Worm (Caenorhabditis elegans) whole organism, L3 larva: ENCODE results near the gene catp-6.

Source experiments
- R02D3.7 ChIP-seq: fragments of 150-350 bp; optimal IDR thresholded peaks from 2 replicates; lab custom pipeline; 2014; ENCODE audit warnings: missing biosample characterization, missing genetic modification characterization
- ZK546.5 ChIP-seq: sonication (generic microtip); optimal IDR thresholded peaks from 2 replicates; lab custom pipeline; 2017; ENCODE audit warnings: missing biosample characterization, missing genetic modification characterization
- aly-2 ChIP-seq: fragments of 150-350 bp; optimal IDR thresholded peaks from 2 replicates; lab custom pipeline; 2014; ENCODE audit warnings: missing biosample characterization, missing genetic modification characterization
- ama-1 ChIP-seq: fragments of 150-350 bp; optimal IDR thresholded peaks from 2 replicates; lab custom pipeline; 2018
- ceh-16 ChIP-seq: sonication (generic microtip); optimal IDR thresholded peaks from 2 replicates; lab custom pipeline; 2017; ENCODE audit warnings: missing biosample characterization, missing genetic modification characterization
- ceh-28 ChIP-seq: fragments of 150-350 bp; optimal IDR thresholded peaks from 2 replicates; lab custom pipeline; 2014; ENCODE audit warnings: missing biosample characterization, missing genetic modification reagents, missing genetic modification characterization
- ceh-82 ChIP-seq: fragments of 150-350 bp; optimal IDR thresholded peaks from 2 replicates; lab custom pipeline; 2014; ENCODE audit warnings: missing biosample characterization, missing genetic modification characterization
- ceh-9 ChIP-seq: sonication (generic microtip); optimal IDR thresholded peaks from 2 replicates; lab custom pipeline; 2018; ENCODE audit warnings: missing biosample characterization, missing genetic modification characterization
- daf-12 ChIP-seq: fragments of 150-350 bp; optimal IDR thresholded peaks from 2 replicates; lab custom pipeline; 2014; ENCODE audit warnings: missing biosample characterization, missing genetic modification reagents, missing genetic modification characterization
- egl-5 ChIP-seq: fragments of 150-350 bp; optimal IDR thresholded peaks from 2 replicates; lab custom pipeline; 2017; ENCODE audit warnings: missing biosample characterization, missing genetic modification reagents, missing genetic modification characterization, inconsistent platforms
- elt-1 ChIP-seq: fragments of 150-350 bp; optimal IDR thresholded peaks from 2 replicates; lab custom pipeline; 2014; ENCODE audit warnings: missing biosample characterization, missing genetic modification characterization
- elt-2 ChIP-seq: sonication (generic microtip); optimal IDR thresholded peaks from 2 replicates; lab custom pipeline; 2016; ENCODE audit warnings: missing genetic modification reagents, mild to moderate bottlenecking, missing genetic modification characterization, missing compliant biosample characterization
- elt-3 ChIP-seq, 3 experiments: fragments of 150-350 bp in 1 of 3; sonication (generic microtip) in 2 of 3; optimal IDR thresholded peaks; 2 replicates in 2 of 3; 4 replicates in 1 of 3; lab custom pipeline; 2014 to 2017; ENCODE audit warnings: missing biosample characterization in 3 of 3, missing genetic modification characterization in 3 of 3
- eor-1 ChIP-seq, 2 experiments: fragments of 150-350 bp; optimal IDR thresholded peaks; 2 replicates each; lab custom pipeline; 2014 to 2018; ENCODE audit warnings: missing biosample characterization in 2 of 2, missing genetic modification characterization in 2 of 2
- fkh-10 ChIP-seq: sonication (generic microtip); optimal IDR thresholded peaks from 2 replicates; lab custom pipeline; 2017; ENCODE audit warnings: missing biosample characterization, missing genetic modification reagents, missing genetic modification characterization
- fkh-2 ChIP-seq: fragments of 150-350 bp; optimal IDR thresholded peaks from 2 replicates; lab custom pipeline; 2014; ENCODE audit warnings: missing biosample characterization, missing genetic modification reagents, missing genetic modification characterization
- fos-1 ChIP-seq: fragments of 150-350 bp; optimal IDR thresholded peaks from 2 replicates; lab custom pipeline; 2014; ENCODE audit warnings: missing biosample characterization, missing genetic modification characterization
- hmg-11 ChIP-seq: sonication (generic microtip); optimal IDR thresholded peaks from 2 replicates; lab custom pipeline; 2016; ENCODE audit warnings: missing genetic modification characterization, missing compliant biosample characterization
- jun-1 ChIP-seq: fragments of 150-350 bp; optimal IDR thresholded peaks from 2 replicates; lab custom pipeline; 2014; ENCODE audit warnings: missing biosample characterization, missing genetic modification reagents, missing genetic modification characterization
- lin-39 ChIP-seq: fragments of 150-350 bp; optimal IDR thresholded peaks from 2 replicates; lab custom pipeline; 2018; ENCODE audit warnings: missing biosample characterization, missing genetic modification reagents, missing genetic modification characterization
- lsy-12 ChIP-seq: sonication (generic microtip); optimal IDR thresholded peaks from 2 replicates; lab custom pipeline; 2016; ENCODE audit warnings: mild to moderate bottlenecking, missing genetic modification characterization, missing compliant biosample characterization
- mdl-1 ChIP-seq: fragments of 150-350 bp; optimal IDR thresholded peaks from 2 replicates; lab custom pipeline; 2014; ENCODE audit warnings: missing biosample characterization, missing genetic modification characterization
- mml-1 ChIP-seq: fragments of 150-350 bp; sonication (generic microtip); optimal IDR thresholded peaks from 3 replicates; lab custom pipeline; 2014; ENCODE audit warnings: missing biosample characterization, missing genetic modification characterization
- nfya-1 ChIP-seq: sonication (generic microtip); optimal IDR thresholded peaks from 2 replicates; lab custom pipeline; 2017; ENCODE audit warnings: missing genetic modification characterization, mild to moderate bottlenecking, missing compliant biosample characterization, antibody characterized with exemption, moderate library complexity; ENCODE audit not compliant: insufficient read depth
- nhr-11 ChIP-seq: fragments of 150-350 bp; optimal IDR thresholded peaks from 2 replicates; lab custom pipeline; 2014; ENCODE audit warnings: missing biosample characterization, missing genetic modification characterization
- nhr-12 ChIP-seq: fragments of 150-350 bp; optimal IDR thresholded peaks from 2 replicates; lab custom pipeline; 2014; ENCODE audit warnings: missing biosample characterization, missing genetic modification characterization
- nhr-23 ChIP-seq: fragments of 150-350 bp; optimal IDR thresholded peaks from 2 replicates; lab custom pipeline; 2014; ENCODE audit warnings: missing biosample characterization, missing genetic modification reagents, missing genetic modification characterization
- nhr-237 ChIP-seq: fragments of 150-350 bp; optimal IDR thresholded peaks from 2 replicates; lab custom pipeline; 2014; ENCODE audit warnings: missing biosample characterization, missing genetic modification characterization
- nhr-25 ChIP-seq: sonication (generic microtip); optimal IDR thresholded peaks from 2 replicates; lab custom pipeline; 2017; ENCODE audit warnings: missing biosample characterization, missing genetic modification characterization
- nhr-28 ChIP-seq: fragments of 150-350 bp; optimal IDR thresholded peaks from 2 replicates; lab custom pipeline; 2014; ENCODE audit warnings: missing biosample characterization, missing genetic modification characterization
- nhr-43 ChIP-seq: sonication (generic microtip); optimal IDR thresholded peaks from 2 replicates; lab custom pipeline; 2016; ENCODE audit warnings: mild to moderate bottlenecking, missing genetic modification characterization, missing compliant biosample characterization; ENCODE audit not compliant: poor library complexity, severe bottlenecking
- nhr-67 ChIP-seq: fragments of 150-350 bp; optimal IDR thresholded peaks from 2 replicates; lab custom pipeline; 2014; ENCODE audit warnings: missing biosample characterization, missing genetic modification characterization
- nhr-76 ChIP-seq: fragments of 150-350 bp; sonication (generic microtip); optimal IDR thresholded peaks from 5 replicates; lab custom pipeline; 2014; ENCODE audit warnings: missing biosample characterization, missing genetic modification characterization
- nhr-77 ChIP-seq: fragments of 150-350 bp; optimal IDR thresholded peaks from 2 replicates; lab custom pipeline; 2014; ENCODE audit warnings: missing biosample characterization, missing genetic modification characterization
- pha-4 ChIP-seq: fragments of 150-350 bp; optimal IDR thresholded peaks from 2 replicates; lab custom pipeline; 2014; ENCODE audit warnings: missing biosample characterization, missing genetic modification reagents, missing genetic modification characterization
- pqm-1 ChIP-seq: fragments of 150-350 bp; optimal IDR thresholded peaks from 2 replicates; lab custom pipeline; 2017; ENCODE audit warnings: missing biosample characterization, missing genetic modification characterization, inconsistent platforms
- sea-2 ChIP-seq: fragments of 150-350 bp; sonication (generic microtip); optimal IDR thresholded peaks from 4 replicates; lab custom pipeline; 2014; ENCODE audit warnings: missing biosample characterization, missing genetic modification reagents, missing genetic modification characterization
- skn-1 ChIP-seq: fragments of 150-350 bp; optimal IDR thresholded peaks from 2 replicates; lab custom pipeline; 2014; ENCODE audit warnings: missing biosample characterization, missing genetic modification characterization
- snpc-4 ChIP-seq: fragments of 150-350 bp; optimal IDR thresholded peaks from 2 replicates; lab custom pipeline; 2014; ENCODE audit warnings: missing biosample characterization, missing genetic modification characterization
- tbx-2 ChIP-seq: sonication (generic microtip); optimal IDR thresholded peaks from 2 replicates; lab custom pipeline; 2016; ENCODE audit warnings: mild to moderate bottlenecking, missing genetic modification characterization, missing compliant biosample characterization
- unc-62 ChIP-seq: fragments of 150-350 bp; sonication (generic microtip); optimal IDR thresholded peaks from 4 replicates; lab custom pipeline; 2014; ENCODE audit warnings: missing biosample characterization, missing genetic modification reagents, missing genetic modification characterization
- zag-1 ChIP-seq: fragments of 150-350 bp; optimal IDR thresholded peaks from 2 replicates; lab custom pipeline; 2014; ENCODE audit warnings: missing biosample characterization, missing genetic modification characterization
- ztf-11 ChIP-seq: fragments of 150-350 bp; optimal IDR thresholded peaks from 2 replicates; lab custom pipeline; 2014; ENCODE audit warnings: missing biosample characterization, missing genetic modification characterization
- ztf-4 ChIP-seq: fragments of 150-350 bp; optimal IDR thresholded peaks from 2 replicates; lab custom pipeline; 2014; ENCODE audit warnings: missing biosample characterization, missing genetic modification characterization

catp-6 gene

ce11 chrIV:9802711-9803110 is 21.7 kb downstream of the catp-6 start, which contains the start of gene fat-3:
Gene fat-3, plus strand, starts transcription at chrIV:9803023.
- peak; percentile 9 for TF ChIP-seq skn-1 (tag; lab: Kevin White, UChicago)
- TF ChIP-seq tbx-2 (tag; lab: Kevin White, UChicago): no peak
- no peak for TF ChIP-seq ztf-11 (tag; lab: Kevin White, UChicago)
- no peak for TF ChIP-seq ztf-4 (tag; lab: Kevin White, UChicago)
- TF ChIP-seq zag-1 (tag; lab: Kevin White, UChicago): no peak
- TF ChIP-seq ZK546.5 (tag; lab: Kevin White, UChicago): no peak
- TF ChIP-seq fkh-2 (tag; lab: Kevin White, UChicago): no peak
- no peak for TF ChIP-seq lsy-12 (tag; lab: Kevin White, UChicago)
- TF ChIP-seq elt-3 (tag; optimal IDR thresholded peaks at IDR 0.05; lab: Kevin White, UChicago): no peak
- TF ChIP-seq pha-4 (tag; lab: Kevin White, UChicago): peak; percentile 19
- no peak for TF ChIP-seq mdl-1 (tag; lab: Kevin White, UChicago)
- TF ChIP-seq sea-2: no peak
- TF ChIP-seq nhr-25: no peak
- no peak for TF ChIP-seq eor-1 (tag; optimal IDR thresholded peaks at IDR 0.05; lab: Kevin White, UChicago)
- TF ChIP-seq ama-1: no peak
- no peak for TF ChIP-seq nhr-77
- peak; percentile 46 for TF ChIP-seq ceh-28 (tag; lab: Kevin White, UChicago)
- no peak for TF ChIP-seq fos-1 (tag; lab: Kevin White, UChicago)
- TF ChIP-seq pqm-1: peak; percentile 63
- TF ChIP-seq unc-62 (GFP tag; lab: Kevin White, UChicago): no peak
- peak; percentile 78 for TF ChIP-seq elt-2 (tag; lab: Kevin White, UChicago)
- no peak for TF ChIP-seq lin-39 (tag; lab: Kevin White, UChicago)
- no peak for TF ChIP-seq jun-1 (tag; lab: Kevin White, UChicago)
- no peak for TF ChIP-seq ceh-9 (tag; lab: Kevin White, UChicago)
- peak; percentile 15 for TF ChIP-seq nhr-43
- TF ChIP-seq nhr-67 (tag; lab: Kevin White, UChicago): no peak
- no peak for TF ChIP-seq nhr-23 (tag; lab: Kevin White, UChicago)
- TF ChIP-seq fkh-10 (GFP tag; lab: Kevin White, UChicago): no peak
- TF ChIP-seq ceh-82 (tag; lab: Kevin White, UChicago): no peak
- no peak for TF ChIP-seq nhr-12 (tag; lab: Kevin White, UChicago)
- TF ChIP-seq R02D3.7 (tag; lab: Kevin White, UChicago): no peak
- no peak for TF ChIP-seq daf-12 (tag; lab: Kevin White, UChicago)
- TF ChIP-seq mml-1 (tag; lab: Kevin White, UChicago): no peak
- TF ChIP-seq ceh-16 (tag; lab: Kevin White, UChicago): no peak
- TF ChIP-seq snpc-4: no peak
- TF ChIP-seq nhr-11 (tag; lab: Kevin White, UChicago): no peak
- TF ChIP-seq elt-1: no peak

DNA sequence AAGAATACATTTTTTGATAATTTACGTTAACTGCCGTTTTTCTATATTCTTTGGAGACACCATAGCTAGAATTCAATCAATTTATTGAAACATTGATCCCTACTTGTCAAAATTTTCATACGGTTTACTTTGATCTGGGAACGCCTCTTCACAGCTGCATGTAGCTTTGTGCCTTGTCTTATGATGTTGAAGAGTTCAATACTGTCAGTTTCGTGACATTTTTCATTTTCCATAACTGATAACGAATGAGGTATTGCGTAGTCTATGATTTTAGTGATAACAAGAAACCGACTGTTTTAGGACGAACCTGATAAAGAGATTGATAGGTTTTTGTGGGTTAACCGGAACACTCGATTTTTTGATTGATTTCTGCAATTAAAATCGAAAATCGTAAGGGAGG is 23.0 kb downstream of the catp-6 start:
- TF ChIP-seq elt-1 (no peak), nhr-25 (no peak), skn-1 (tag; lab: Kevin White, UChicago) (no peak), snpc-4 (no peak), ztf-11 (tag; lab: Kevin White, UChicago) (no peak), nhr-76 (tag; lab: Kevin White, UChicago) (no peak), pha-4 (tag; lab: Kevin White, UChicago) (peak; percentile 66), ceh-82 (tag; lab: Kevin White, UChicago) (no peak), ZK546.5 (tag; lab: Kevin White, UChicago) (no peak), nhr-77 (no peak), tbx-2 (tag; lab: Kevin White, UChicago) (no peak), fkh-10 (GFP tag; lab: Kevin White, UChicago) (no peak), elt-3 (tag; optimal IDR thresholded peaks at IDR 0.05; lab: Kevin White, UChicago) (no peak), nhr-23 (tag; lab: Kevin White, UChicago) (no peak), ama-1 (peak; percentile 56), nhr-67 (tag; lab: Kevin White, UChicago) (no peak), nhr-28 (tag; lab: Kevin White, UChicago) (no peak), hmg-11 (tag; lab: Kevin White, UChicago) (no peak), sea-2 (no peak), egl-5 (tag; lab: Kevin White, UChicago) (no peak), eor-1 (tag; optimal IDR thresholded peaks at IDR 0.05; lab: Kevin White, UChicago) (no peak), jun-1 (tag; lab: Kevin White, UChicago) (peak; percentile 82), mml-1 (tag; lab: Kevin White, UChicago) (no peak), fkh-2 (tag; lab: Kevin White, UChicago) (no peak), aly-2 (tag; lab: Kevin White, UChicago) (no peak), lsy-12 (tag; lab: Kevin White, UChicago) (no peak), lin-39 (tag; lab: Kevin White, UChicago) (no peak), nhr-11 (tag; lab: Kevin White, UChicago) (no peak), elt-2 (tag; lab: Kevin White, UChicago) (peak; percentile 98), ztf-4 (tag; lab: Kevin White, UChicago) (no peak), unc-62 (GFP tag; lab: Kevin White, UChicago) (no peak), zag-1 (tag; lab: Kevin White, UChicago) (no peak), nfya-1 (no peak), nhr-237 (tag; lab: Kevin White, UChicago) (no peak), ceh-28 (tag; lab: Kevin White, UChicago) (no peak), pqm-1 (peak; percentile 99), mdl-1 (tag; lab: Kevin White, UChicago) (no peak), nhr-43 (no peak)
